Worm (Caenorhabditis elegans) whole organism, L1 larva: ENCODE data around the gene srx-129.

Experiments
- dpl-1 ChIP-seq, 3 experiments: fragments of 150-350 bp in 2 of 3; sonication (generic microtip) in 1 of 3; optimal IDR thresholded peaks; 2 replicates each; lab custom pipeline; 2014 to 2017; ENCODE audit warnings: missing biosample characterization in 3 of 3, missing genetic modification characterization in 3 of 3, missing genetic modification reagents in 3 of 3
- elt-3 ChIP-seq, 6 experiments: fragments of 150-350 bp in 1 of 6; sonication (generic microtip); optimal IDR thresholded peaks; 2 replicates each; lab custom pipeline; 2017 to 2018; ENCODE audit warnings: missing biosample characterization in 6 of 6, missing genetic modification characterization in 6 of 6, inconsistent platforms in 1 of 6
- fkh-10 ChIP-seq: sonication (generic microtip); optimal IDR thresholded peaks from 2 replicates; lab custom pipeline; 2017; ENCODE audit warnings: missing biosample characterization, missing genetic modification reagents, missing genetic modification characterization
- fos-1 ChIP-seq: fragments of 150-350 bp; optimal IDR thresholded peaks from 2 replicates; lab custom pipeline; 2014; ENCODE audit warnings: missing biosample characterization, missing genetic modification characterization
- lin-39 ChIP-seq: fragments of 150-350 bp; optimal IDR thresholded peaks from 2 replicates; lab custom pipeline; 2014; ENCODE audit warnings: missing biosample characterization, missing genetic modification reagents, missing genetic modification characterization
- lsy-2 ChIP-seq, 2 experiments: fragments of 150-350 bp; optimal IDR thresholded peaks; 2 replicates each; lab custom pipeline; 2014; ENCODE audit warnings: missing biosample characterization in 2 of 2, missing genetic modification characterization in 2 of 2
- mdl-1 ChIP-seq, 2 experiments: fragments of 150-350 bp; optimal IDR thresholded peaks; 2 replicates each; lab custom pipeline; 2014 to 2017; ENCODE audit warnings: missing biosample characterization in 2 of 2, missing genetic modification characterization in 2 of 2, inconsistent platforms in 1 of 2
- nhr-12 ChIP-seq: sonication (generic microtip); optimal IDR thresholded peaks from 2 replicates; lab custom pipeline; 2017; ENCODE audit warnings: missing biosample characterization, missing genetic modification characterization
- nhr-90 ChIP-seq: sonication (generic microtip); optimal IDR thresholded peaks from 2 replicates; lab custom pipeline; 2016; ENCODE audit warnings: mild to moderate bottlenecking, missing genetic modification characterization, missing compliant biosample characterization; ENCODE audit not compliant: poor library complexity
- skn-1 ChIP-seq: fragments of 150-350 bp; optimal IDR thresholded peaks from 2 replicates; lab custom pipeline; 2014; ENCODE audit warnings: missing biosample characterization, missing genetic modification characterization
- snpc-4 ChIP-seq: fragments of 150-350 bp; optimal IDR thresholded peaks from 2 replicates; lab custom pipeline; 2014; ENCODE audit warnings: missing biosample characterization, missing genetic modification characterization
- ztf-11 ChIP-seq, 2 experiments: sonication (generic microtip); optimal IDR thresholded peaks; 2 replicates each; lab custom pipeline; 2016 to 2017; ENCODE audit warnings: missing genetic modification characterization in 2 of 2, missing biosample characterization in 1 of 2, missing compliant biosample characterization in 1 of 2
- ztf-4 ChIP-seq: fragments of 150-350 bp; optimal IDR thresholded peaks from 2 replicates; lab custom pipeline; 2014; ENCODE audit warnings: missing biosample characterization, missing genetic modification characterization

- no peak for TF ChIP-seq elt-3 (tag; optimal IDR thresholded peaks at IDR 0.05; lab: Kevin White, UChicago)
- no peak for TF ChIP-seq fos-1
- no peak for TF ChIP-seq skn-1 (tag; lab: Kevin White, UChicago)
- TF ChIP-seq mdl-1 (tag; optimal IDR thresholded peaks at IDR 0.05; lab: Kevin White, UChicago), result no peak
- no peak for TF ChIP-seq nhr-90 (tag; lab: Kevin White, UChicago)
- TF ChIP-seq nhr-12 (tag; lab: Kevin White, UChicago), result no peak
- TF ChIP-seq lin-39, result no peak
- no peak for TF ChIP-seq fkh-10 (GFP tag; lab: Kevin White, UChicago)
- no peak for TF ChIP-seq lsy-2 (tag; optimal IDR thresholded peaks at IDR 0.05; lab: Kevin White, UChicago)
- no peak for TF ChIP-seq snpc-4 (tag; lab: Kevin White, UChicago)
- TF ChIP-seq ztf-4 (tag; lab: Kevin White, UChicago), result no peak
- TF ChIP-seq ztf-11 (tag; optimal IDR thresholded peaks at IDR 0.05; lab: Kevin White, UChicago), result no peak
- no peak for TF ChIP-seq dpl-1 (GFP tag; optimal IDR thresholded peaks at IDR 0.05; lab: Kevin White, UChicago)
Measured at ce11 chrV:13843147-13843546, 9.1 kb downstream of the srx-129 start, which contains the start of gene srx-130.
